Fruit fly (Drosophila melanogaster) whole organism, prepupa: Measurements from ENCODE around the gene DppIII.

ENCODE experiments used
- CG10631 ChIP-seq: fragments of 200-800 bp; sonication (Bioruptor generic); optimal IDR thresholded peaks from 2 replicates; lab custom pipeline; 2016; ENCODE audit warnings: missing biosample characterization, missing genetic modification characterization
- CG10669 ChIP-seq: fragments of 200-800 bp; sonication (Bioruptor generic); optimal IDR thresholded peaks from 3 replicates; lab custom pipeline; 2018; ENCODE audit warnings: missing biosample characterization, mild to moderate bottlenecking, missing genetic modification characterization, moderate library complexity
- CG11294 ChIP-seq: fragments of 200-800 bp; sonication (Bioruptor generic); IDR thresholded peaks from 2 replicates; pipeline ENCODE4 v1.3.6; 2022; ENCODE audit warnings: missing biosample characterization, missing genetic modification characterization
- CG11762 ChIP-seq: fragments of 200-800 bp; sonication (Bioruptor generic); optimal IDR thresholded peaks from 3 replicates; lab custom pipeline; 2016; ENCODE audit warnings: missing biosample characterization, missing genetic modification characterization; ENCODE audit not compliant: insufficient read depth
- CG11902 ChIP-seq: fragments of 200-800 bp; sonication (Bioruptor generic); optimal IDR thresholded peaks from 3 replicates; lab custom pipeline; 2016; ENCODE audit warnings: missing biosample characterization, missing genetic modification characterization
- CG15336 ChIP-seq: fragments of 200-800 bp; sonication (Bioruptor generic); IDR thresholded peaks from 2 replicates; pipeline ENCODE4 v1.3.6; 2022; ENCODE audit warnings: missing biosample characterization, missing genetic modification characterization
- CG16779 ChIP-seq: fragments of 200-800 bp; sonication (Bioruptor generic); optimal IDR thresholded peaks from 3 replicates; lab custom pipeline; 2017; ENCODE audit warnings: missing biosample characterization, mild to moderate bottlenecking, missing genetic modification characterization
- CG31627 ChIP-seq: fragments of 200-800 bp; sonication (Bioruptor generic); optimal IDR thresholded peaks from 3 replicates; lab custom pipeline; 2016; ENCODE audit warnings: missing biosample characterization, missing genetic modification characterization
- CG32006 ChIP-seq: fragments of 200-800 bp; sonication (Bioruptor generic); optimal IDR thresholded peaks from 3 replicates; lab custom pipeline; 2017; ENCODE audit warnings: missing biosample characterization, mild to moderate bottlenecking, missing genetic modification characterization
- CG3919 ChIP-seq: fragments of 200-800 bp; sonication (Bioruptor generic); optimal IDR thresholded peaks from 3 replicates; lab custom pipeline; 2016; ENCODE audit warnings: missing biosample characterization, missing genetic modification characterization
- CG4318 ChIP-seq: fragments of 200-800 bp; sonication (Bioruptor generic); optimal IDR thresholded peaks from 3 replicates; lab custom pipeline; 2017; ENCODE audit warnings: missing biosample characterization, mild to moderate bottlenecking, missing genetic modification characterization
- CG6163 ChIP-seq: fragments of 200-800 bp; sonication (Bioruptor generic); IDR thresholded peaks from 3 replicates; pipeline ENCODE4 v1.3.6; 2022; ENCODE audit warnings: missing biosample characterization, missing genetic modification characterization
- CG6276 ChIP-seq: fragments of 200-800 bp; sonication (Bioruptor generic); optimal IDR thresholded peaks from 2 replicates; lab custom pipeline; 2017; ENCODE audit warnings: missing biosample characterization, mild to moderate bottlenecking, missing genetic modification characterization
- CG7368 ChIP-seq: fragments of 200-800 bp; sonication (Bioruptor generic); optimal IDR thresholded peaks from 3 replicates; lab custom pipeline; 2016; ENCODE audit warnings: missing biosample characterization, missing genetic modification characterization
- CG8119 ChIP-seq: fragments of 200-800 bp; sonication (Bioruptor generic); IDR thresholded peaks from 3 replicates; pipeline ENCODE4 v1.3.6; 2022; ENCODE audit warnings: missing biosample characterization, missing genetic modification characterization
- CG8319 ChIP-seq: fragments of 200-800 bp; sonication (Bioruptor generic); optimal IDR thresholded peaks from 3 replicates; lab custom pipeline; 2016; ENCODE audit warnings: missing biosample characterization, missing genetic modification characterization
- CG9139 ChIP-seq: fragments of 200-800 bp; sonication (Bioruptor generic); optimal IDR thresholded peaks from 3 replicates; lab custom pipeline; 2017; ENCODE audit warnings: missing biosample characterization, mild to moderate bottlenecking, missing genetic modification characterization
- Eip75B ChIP-seq: fragments of 200-800 bp; sonication (Bioruptor generic); optimal IDR thresholded peaks from 3 replicates; lab custom pipeline; 2016; ENCODE audit warnings: missing biosample characterization, missing genetic modification characterization
- Eip78C ChIP-seq: fragments of 200-800 bp; sonication (Bioruptor generic); peaks from one replicate; lab custom pipeline; 2016; ENCODE audit warnings: missing biosample characterization, missing genetic modification characterization
- Hr39 ChIP-seq: fragments of 200-800 bp; sonication (Bioruptor generic); optimal IDR thresholded peaks from 2 replicates; lab custom pipeline; 2016; ENCODE audit warnings: missing biosample characterization, missing genetic modification characterization
- Hr4 ChIP-seq: fragments of 200-800 bp; sonication (Bioruptor generic); optimal IDR thresholded peaks from 3 replicates; lab custom pipeline; 2016; ENCODE audit warnings: missing biosample characterization, missing genetic modification characterization
- Lpt ChIP-seq: fragments of 200-800 bp; sonication (Bioruptor generic); optimal IDR thresholded peaks from 3 replicates; lab custom pipeline; 2016; ENCODE audit warnings: missing biosample characterization, missing genetic modification characterization
- Met ChIP-seq: fragments of 200-800 bp; sonication (Bioruptor generic); optimal IDR thresholded peaks from 3 replicates; lab custom pipeline; 2016; ENCODE audit warnings: missing biosample characterization, missing genetic modification characterization
- Smox ChIP-seq: fragments of 200-800 bp; sonication (Bioruptor generic); optimal IDR thresholded peaks from 3 replicates; lab custom pipeline; 2016; ENCODE audit warnings: missing biosample characterization, missing genetic modification characterization
- Sox102F ChIP-seq: fragments of 200-800 bp; sonication (Bioruptor generic); optimal IDR thresholded peaks from 2 replicates; lab custom pipeline; 2016; ENCODE audit warnings: missing biosample characterization, mild to moderate bottlenecking, missing genetic modification characterization
- Sox15 ChIP-seq: fragments of 200-800 bp; sonication (Bioruptor generic); optimal IDR thresholded peaks from 3 replicates; lab custom pipeline; 2016; ENCODE audit warnings: missing biosample characterization, missing genetic modification characterization
- achi ChIP-seq: fragments of 200-800 bp; sonication (Bioruptor generic); optimal IDR thresholded peaks from 3 replicates; lab custom pipeline; 2016; ENCODE audit warnings: missing biosample characterization, missing genetic modification characterization
- acj6 ChIP-seq: fragments of 200-800 bp; sonication (Bioruptor generic); optimal IDR thresholded peaks from 3 replicates; lab custom pipeline; 2016; ENCODE audit warnings: missing biosample characterization, missing genetic modification characterization
- cyc ChIP-seq: fragments of 200-800 bp; sonication (Bioruptor generic); optimal IDR thresholded peaks from 3 replicates; lab custom pipeline; 2016; ENCODE audit warnings: missing biosample characterization, missing genetic modification characterization
- dac ChIP-seq: fragments of 200-800 bp; sonication (Bioruptor generic); optimal IDR thresholded peaks from 2 replicates; lab custom pipeline; 2017; ENCODE audit warnings: missing biosample characterization, mild to moderate bottlenecking, missing genetic modification characterization
- dsx ChIP-seq: fragments of 200-800 bp; optimal IDR thresholded peaks from 3 replicates; lab custom pipeline; 2019; ENCODE audit warnings: missing biosample characterization, mild to moderate bottlenecking, missing genetic modification characterization, moderate library complexity; ENCODE audit not compliant: poor library complexity, severe bottlenecking
- eg ChIP-seq: fragments of 200-800 bp; sonication (Bioruptor generic); IDR thresholded peaks from 3 replicates; pipeline ENCODE4 v1.3.6; 2022; ENCODE audit warnings: missing biosample characterization, missing genetic modification characterization
- esn ChIP-seq: fragments of 200-800 bp; sonication (Bioruptor generic); optimal IDR thresholded peaks from 2 replicates; lab custom pipeline; 2016; ENCODE audit warnings: missing biosample characterization, mild to moderate bottlenecking, missing genetic modification characterization, moderate library complexity
- fd85E ChIP-seq: fragments of 200-800 bp; sonication (Bioruptor generic); optimal IDR thresholded peaks from 3 replicates; lab custom pipeline; 2016; ENCODE audit warnings: missing biosample characterization, missing genetic modification characterization
- fkh ChIP-seq: fragments of 200-800 bp; sonication (Bioruptor generic); optimal IDR thresholded peaks from 3 replicates; lab custom pipeline; 2017; ENCODE audit warnings: missing biosample characterization, mild to moderate bottlenecking, missing genetic modification characterization, moderate library complexity
- lz ChIP-seq: fragments of 200-800 bp; sonication (Bioruptor generic); optimal IDR thresholded peaks from 3 replicates; lab custom pipeline; 2016; ENCODE audit warnings: missing biosample characterization, missing genetic modification characterization
- net ChIP-seq: fragments of 200-800 bp; sonication (Bioruptor generic); optimal IDR thresholded peaks from 3 replicates; lab custom pipeline; 2016; ENCODE audit warnings: missing biosample characterization, missing genetic modification characterization
- spab ChIP-seq: fragments of 200-800 bp; sonication (Bioruptor generic); optimal IDR thresholded peaks from 2 replicates; lab custom pipeline; 2017; ENCODE audit warnings: missing biosample characterization, mild to moderate bottlenecking, missing genetic modification characterization, missing genetic modification reagents
- ss ChIP-seq, 2 experiments: fragments of 200-800 bp; sonication (Bioruptor generic); optimal IDR thresholded peaks; 2 replicates in 1 of 2; 3 replicates in 1 of 2; lab custom pipeline; 2017 to 2018; ENCODE audit warnings: mild to moderate bottlenecking in 2 of 2, missing biosample characterization in 2 of 2, missing genetic modification characterization in 2 of 2, moderate library complexity in 1 of 2
- svp ChIP-seq: fragments of 200-800 bp; sonication (Bioruptor generic); peaks from one replicate; lab custom pipeline; 2016; ENCODE audit warnings: missing biosample characterization, missing genetic modification characterization

Gene DppIII

dm6 chr3R:8313038-8313437 is 31.2 kb upstream of the DppIII start, which contains the start of gene CG7483:
Gene CG7483 (plus strand): TSS chr3R:8313208.
- TF ChIP-seq Eip78C (GFP tag; lab: Kevin White, UChicago) (peak; percentile 52), CG32006 (GFP tag; lab: Kevin White, UChicago) (no peak)

DNA sequence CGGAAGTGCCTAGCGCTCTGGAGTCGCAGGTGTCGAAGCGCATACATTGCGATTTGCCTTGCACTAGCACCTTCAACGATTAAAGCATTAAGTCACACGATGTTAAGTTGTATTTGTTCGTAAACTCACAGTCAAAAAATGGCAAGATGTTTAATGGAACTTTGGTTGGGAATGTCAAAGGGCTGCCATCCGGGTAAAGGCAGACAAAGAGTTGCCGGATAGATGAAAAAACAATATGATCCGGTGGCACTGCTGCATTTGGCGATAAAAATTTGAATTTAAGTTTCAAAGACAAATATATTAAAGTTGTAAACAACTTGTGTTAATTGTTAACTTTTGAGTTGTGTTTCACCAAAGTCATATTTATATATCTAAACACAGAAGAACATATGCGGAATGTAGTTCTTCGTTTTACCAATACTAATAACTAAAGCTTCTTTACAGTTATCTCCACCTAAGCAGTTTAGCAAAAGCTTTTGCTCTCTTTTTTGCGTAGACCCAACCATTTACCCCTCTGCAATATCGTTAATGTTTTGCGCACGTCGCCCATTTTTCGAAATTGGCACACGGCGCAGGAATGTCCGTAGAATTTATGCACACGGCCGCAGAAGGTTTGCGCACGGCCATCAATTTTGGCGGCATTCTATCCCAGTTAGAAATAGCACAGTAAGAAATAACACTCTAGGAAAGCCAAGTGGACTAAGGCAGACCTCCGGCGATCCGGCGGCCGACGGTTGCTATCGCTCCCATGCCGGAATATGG is 27.7 kb upstream of the DppIII start, which contains the start of gene Coq2:
Coq2 (minus strand) TSS at position 200 of the 762 bp plus-strand sequence.
- TF ChIP-seq CG6163 (peak; percentile 30; the same call in 1 of the 3 replicates), CG11294 (GFP tag; lab: Robert Waterston, UW) (no peak), CG10669 (GFP tag; lab: Kevin White, UChicago) (no peak), esn (GFP tag; lab: Kevin White, UChicago) (peak; percentile 11), CG16779 (tag; lab: Kevin White, UChicago) (no peak), dac (GFP tag; lab: Kevin White, UChicago) (no peak), CG11762 (no peak), Lpt (GFP tag; lab: Kevin White, UChicago) (no peak), ss (GFP tag; optimal IDR thresholded peaks at IDR 0.05; lab: Kevin White, UChicago) (no peak), Met (GFP tag; lab: Kevin White, UChicago) (no peak), acj6 (GFP tag; lab: Kevin White, UChicago) (no peak), CG31627 (GFP tag; lab: Kevin White, UChicago) (no peak), Sox15 (GFP tag; lab: Kevin White, UChicago) (no peak), CG8119 (no peak), Hr39 (no peak), lz (GFP tag; lab: Kevin White, UChicago) (no peak), CG8319 (GFP tag; lab: Kevin White, UChicago) (no peak)
- TF ChIP-seq, all 60 proteins: peak for 2

DNA sequence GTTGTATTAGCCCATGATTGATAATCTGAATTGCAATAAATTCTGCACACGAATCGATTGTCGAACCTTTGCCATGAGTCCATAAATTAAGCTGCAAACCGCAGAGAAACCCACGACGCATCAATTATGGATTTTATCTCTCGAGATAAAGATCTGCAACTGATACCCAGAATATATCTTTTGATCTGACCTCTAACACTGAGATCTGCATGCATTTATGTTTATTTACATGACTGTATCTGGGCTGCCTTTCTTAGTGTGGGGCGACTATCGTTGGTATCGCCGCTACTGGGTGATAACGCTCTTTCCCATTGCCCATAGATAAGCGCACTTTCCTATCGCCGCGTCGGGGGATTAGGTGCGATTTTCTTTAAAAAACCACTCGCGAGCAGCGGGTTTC is 27.0 kb upstream of the DppIII start, which contains the start of gene Ctr1B:
Ctr1B (plus strand) TSS at position 398 of the 400 bp plus-strand sequence.
- TF ChIP-seq CG6276 (GFP tag; lab: Kevin White, UChicago) (no peak), Eip78C (GFP tag; lab: Kevin White, UChicago) (peak; percentile 53), eg (GFP tag; lab: Robert Waterston, UW) (0 out of 3 replicates have a peak, but pooled peaks have one; percentile 39)

DNA sequence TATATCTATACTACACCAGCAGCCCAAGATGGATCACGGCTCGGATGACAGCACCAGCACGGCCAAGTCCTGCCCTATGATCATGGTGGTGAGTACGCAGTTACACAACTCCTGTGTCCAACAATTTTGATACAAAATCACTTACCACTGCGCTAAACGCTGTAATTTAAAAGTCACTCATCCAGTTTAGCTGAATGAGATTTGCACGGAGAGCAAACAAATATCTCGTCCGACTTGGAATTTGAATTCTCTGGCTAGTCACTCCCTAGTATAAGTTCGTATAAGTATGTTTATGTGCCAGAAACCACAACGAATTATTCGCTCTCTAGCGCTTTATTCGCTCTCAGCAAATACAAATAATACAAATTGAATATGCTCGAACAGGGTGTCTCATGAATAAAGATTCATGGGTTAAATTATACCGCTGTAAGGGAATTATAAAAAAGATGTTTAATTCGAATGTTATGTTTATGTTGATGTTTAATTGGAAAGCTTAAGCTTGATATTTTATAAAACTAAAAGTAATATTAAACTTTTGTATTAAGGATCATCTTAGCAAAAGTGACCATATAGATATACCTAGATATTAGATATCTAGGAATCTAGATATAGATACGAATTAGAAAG is 26.4 kb upstream of the DppIII start:
- no peak for TF ChIP-seq spab (GFP tag; lab: Kevin White, UChicago)
- TF ChIP-seq CG11294 (GFP tag; lab: Robert Waterston, UW): no peak
- no peak for TF ChIP-seq CG11902 (GFP tag; lab: Kevin White, UChicago)
- TF ChIP-seq CG8119: peak; percentile 66; the same call in 2 of the 3 replicates
- TF ChIP-seq CG32006 (GFP tag; lab: Kevin White, UChicago): no peak
- no peak for TF ChIP-seq cyc (GFP tag; lab: Kevin White, UChicago)
- TF ChIP-seq svp (GFP tag; lab: Kevin White, UChicago): no peak
- TF ChIP-seq CG31627 (GFP tag; lab: Kevin White, UChicago): no peak
- TF ChIP-seq Sox102F (GFP tag; lab: Kevin White, UChicago): no peak
- TF ChIP-seq CG4318 (GFP tag; lab: Kevin White, UChicago): no peak
- no peak for TF ChIP-seq Smox (GFP tag; lab: Kevin White, UChicago)
- no peak for TF ChIP-seq fd85E
- no peak for TF ChIP-seq CG11762
- peak; percentile 47 for TF ChIP-seq fkh (GFP tag; lab: Kevin White, UChicago)
- no peak for TF ChIP-seq CG10631 (GFP tag; lab: Kevin White, UChicago)
- no peak for TF ChIP-seq CG9139 (GFP tag; lab: Kevin White, UChicago)
- no peak for TF ChIP-seq Eip75B (GFP tag; lab: Kevin White, UChicago)
- TF ChIP-seq Hr39: no peak
- peak; percentile 54; the same call in 2 of the 3 replicates for TF ChIP-seq CG6163
- peak; percentile 71 for TF ChIP-seq eg (GFP tag; lab: Robert Waterston, UW)
- TF ChIP-seq dsx (GFP tag; lab: Kevin White, UChicago): no peak
- TF ChIP-seq lz (GFP tag; lab: Kevin White, UChicago): no peak
- peak; percentile 51 for TF ChIP-seq Hr4 (GFP tag; lab: Kevin White, UChicago)
- no peak for TF ChIP-seq CG7368 (GFP tag; lab: Kevin White, UChicago)
- no peak for TF ChIP-seq ss (GFP tag; optimal IDR thresholded peaks at IDR 0.05; lab: Kevin White, UChicago)
- TF ChIP-seq CG3919: no peak
- TF ChIP-seq CG16779 (tag; lab: Kevin White, UChicago): no peak
- no peak for TF ChIP-seq achi
- TF ChIP-seq CG6276 (GFP tag; lab: Kevin White, UChicago): no peak
- peak; percentile 20 for TF ChIP-seq net (GFP tag; lab: Kevin White, UChicago)
- TF ChIP-seq CG15336 (GFP tag; lab: Robert Waterston, UW): peak; percentile 76
- TF ChIP-seq CG8319 (GFP tag; lab: Kevin White, UChicago): no peak
- no peak for TF ChIP-seq Lpt (GFP tag; lab: Kevin White, UChicago)
- no peak for TF ChIP-seq dac (GFP tag; lab: Kevin White, UChicago)
